Worm (Caenorhabditis elegans): ENCODE data around the gene mma-1.

The mma-1 gene

ce11 chrV:12637238-12637690 is 41.2 kb upstream of the mma-1 start, which contains the start of gene F56H9.2 (continued):
- TF ChIP-seq pha-4 (tag; optimal IDR thresholded peaks at IDR 0.05) (peak; percentile 90), elt-2 (tag; optimal IDR thresholded peaks at IDR 0.05) (peak; percentile 85), unc-62 (GFP tag; optimal IDR thresholded peaks at IDR 0.05) (no peak), egl-5 (tag; optimal IDR thresholded peaks at IDR 0.05) (no peak), ama-1 (optimal IDR thresholded peaks at IDR 0.05) (peak; percentile 8), ceh-82 (tag; optimal IDR thresholded peaks at IDR 0.05) (no peak), tbx-2 (tag; optimal IDR thresholded peaks at IDR 0.05) (peak; percentile 11), aly-2 (tag; optimal IDR thresholded peaks at IDR 0.05) (no peak), unc-39 (tag; optimal IDR thresholded peaks at IDR 0.05) (no peak), ceh-16 (tag; optimal IDR thresholded peaks at IDR 0.05) (no peak), ceh-9 (tag; optimal IDR thresholded peaks at IDR 0.05) (no peak), zag-1 (tag; optimal IDR thresholded peaks at IDR 0.05) (no peak), pqm-1 (tag; optimal IDR thresholded peaks at IDR 0.05) (peak; percentile 71), mdl-1 (tag; optimal IDR thresholded peaks at IDR 0.05) (peak; percentile 72), nhr-23 (tag; optimal IDR thresholded peaks at IDR 0.05) (peak; percentile 71)

ce11 chrV:12636248-12636647 is 40.2 kb upstream of the mma-1 start:
- TF ChIP-seq elt-1 (tag; optimal IDR thresholded peaks at IDR 0.05) = no peak
- peak; percentile 63 for TF ChIP-seq nhr-25 (tag; optimal IDR thresholded peaks at IDR 0.05)
- TF ChIP-seq nhr-12 (tag; optimal IDR thresholded peaks at IDR 0.05) = no peak
- peak; percentile 2 for TF ChIP-seq egl-5 (tag; optimal IDR thresholded peaks at IDR 0.05)

- TF ChIP-seq elt-2 (tag; optimal IDR thresholded peaks at IDR 0.05) (peak; percentile 43), jun-1 (tag; optimal IDR thresholded peaks at IDR 0.05) (peak; percentile 63), pqm-1 (tag; optimal IDR thresholded peaks at IDR 0.05) (peak; percentile 62), nhr-25 (tag; optimal IDR thresholded peaks at IDR 0.05) (peak; percentile 40), pha-4 (tag; optimal IDR thresholded peaks at IDR 0.05) (peak; percentile 94), nhr-76 (tag; optimal IDR thresholded peaks at IDR 0.05) (no peak), nhr-43 (tag; optimal IDR thresholded peaks at IDR 0.05; ENCODE audit: poor library complexity, severe bottlenecking) (peak; percentile 23), ama-1 (optimal IDR thresholded peaks at IDR 0.05) (no peak)
Observed at ce11 chrV:12635218-12635617, 39.1 kb upstream of the mma-1 start.

ce11 chrV:12634746-12635145 is 38.6 kb upstream of the mma-1 start:
- peak; percentile 32 for TF ChIP-seq egl-5 (tag; optimal IDR thresholded peaks at IDR 0.05)
- TF ChIP-seq ceh-28 (tag; optimal IDR thresholded peaks at IDR 0.05) = no peak
- TF ChIP-seq elt-2 (tag; optimal IDR thresholded peaks at IDR 0.05) = no peak
- TF ChIP-seq fos-1 (tag; optimal IDR thresholded peaks at IDR 0.05) = no peak
- peak; percentile 76 for TF ChIP-seq mml-1 (tag; optimal IDR thresholded peaks at IDR 0.05)
- TF ChIP-seq eor-1 (tag; optimal IDR thresholded peaks at IDR 0.05) = no peak
- no peak for TF ChIP-seq elt-1 (tag; optimal IDR thresholded peaks at IDR 0.05)
- TF ChIP-seq nhr-25 (tag; optimal IDR thresholded peaks at IDR 0.05) = no peak
- TF ChIP-seq pqm-1 (tag; optimal IDR thresholded peaks at IDR 0.05) = no peak

ce11 chrV:12634050-12634449 is 38.0 kb upstream of the mma-1 start:
- no peak for TF ChIP-seq ceh-9 (tag; optimal IDR thresholded peaks at IDR 0.05)
- no peak for TF ChIP-seq nhr-43 (tag; optimal IDR thresholded peaks at IDR 0.05; ENCODE audit: poor library complexity, severe bottlenecking)
- peak; percentile 77 for TF ChIP-seq elt-2 (tag; optimal IDR thresholded peaks at IDR 0.05)
- TF ChIP-seq pqm-1 (tag; optimal IDR thresholded peaks at IDR 0.05) = peak; percentile 52
- no peak for TF ChIP-seq zag-1 (tag; optimal IDR thresholded peaks at IDR 0.05)

- TF ChIP-seq nhr-12 (tag; optimal IDR thresholded peaks at IDR 0.05) (no peak), lin-39 (tag; optimal IDR thresholded peaks at IDR 0.05) (no peak), R02D3.7 (tag; optimal IDR thresholded peaks at IDR 0.05) (no peak), skn-1 (tag; optimal IDR thresholded peaks at IDR 0.05) (no peak), ama-1 (optimal IDR thresholded peaks at IDR 0.05) (no peak), egl-5 (tag; optimal IDR thresholded peaks at IDR 0.05) (no peak), nhr-43 (tag; optimal IDR thresholded peaks at IDR 0.05; ENCODE audit: poor library complexity, severe bottlenecking) (no peak), eor-1 (tag; optimal IDR thresholded peaks at IDR 0.05) (no peak), nhr-77 (tag; optimal IDR thresholded peaks at IDR 0.05) (no peak), jun-1 (tag; optimal IDR thresholded peaks at IDR 0.05) (no peak), elt-3 (tag; optimal IDR thresholded peaks at IDR 0.05) (no peak), nhr-67 (tag; optimal IDR thresholded peaks at IDR 0.05) (no peak), ceh-82 (tag; optimal IDR thresholded peaks at IDR 0.05) (no peak)
Observed at ce11 chrV:12633046-12633445, 37.0 kb upstream of the mma-1 start.

Measured in whole organism, L3 larva.